Worm (Caenorhabditis elegans): Measurements from ENCODE around the gene T04G9.6.
A peak's percentile ranks its signal among the peaks of the same experiment; 100 is the strongest.

T04G9.6 gene

ce11 chrX:784853-785252 lies at the start of gene T04G9.6:
TSS of gene T04G9.6 (minus strand) at chrX:784953.
- TF ChIP-seq pbrm-1 (GFP tag; IDR thresholded peaks at IDR 0.05), result no peak
- TF ChIP-seq Y67H2A.10 (GFP tag; conservative IDR thresholded peaks at IDR 0.05), result no peak
- TF ChIP-seq ztf-28 (GFP tag; IDR thresholded peaks at IDR 0.05), result no peak
- no peak for TF ChIP-seq ceh-79 (tag; optimal IDR thresholded peaks at IDR 0.05)
- TF ChIP-seq ceh-100 (GFP tag; IDR thresholded peaks at IDR 0.05), result no peak
- no peak for TF ChIP-seq let-607 (tag; optimal IDR thresholded peaks at IDR 0.05)
- no peak for TF ChIP-seq K11D2.4 (GFP tag; IDR thresholded peaks at IDR 0.05)
- no peak for TF ChIP-seq nfya-2 (GFP tag; IDR thresholded peaks at IDR 0.05)
- no peak for TF ChIP-seq bed-2 (GFP tag; IDR thresholded peaks at IDR 0.05)
- no peak for TF ChIP-seq F39B2.1 (GFP tag; IDR thresholded peaks at IDR 0.05)
- no peak for TF ChIP-seq ZK185.1 (tag; optimal IDR thresholded peaks at IDR 0.05; ENCODE audit: poor library complexity, severe bottlenecking)
- TF ChIP-seq dpl-1 (GFP tag; optimal IDR thresholded peaks at IDR 0.05), result no peak
- no peak for TF ChIP-seq hlh-12 (tag; optimal IDR thresholded peaks at IDR 0.05)
- no peak for TF ChIP-seq somi-1 (GFP tag; optimal IDR thresholded peaks at IDR 0.05)
- no peak for TF ChIP-seq ama-1 (optimal IDR thresholded peaks at IDR 0.05)
- no peak for TF ChIP-seq ama-1 (GFP tag; optimal IDR thresholded peaks at IDR 0.05)
- no peak for TF ChIP-seq nhr-120 (GFP tag; IDR thresholded peaks at IDR 0.05)

ce11 chrX:834478-834877 lies 49.7 kb upstream of the T04G9.6 start, which contains the start of gene F39H12.1:
TSS of gene F39H12.1 (plus strand) at chrX:834778.
- TF ChIP-seq lsy-27 (tag; optimal IDR thresholded peaks at IDR 0.05; ENCODE audit: borderline replicate concordance, insufficient read depth) (no peak), mxl-1 (tag; optimal IDR thresholded peaks at IDR 0.05) (no peak), lir-1 (GFP tag; conservative IDR thresholded peaks at IDR 0.05) (no peak), fkh-3 (tag; optimal IDR thresholded peaks at IDR 0.05) (no peak), C17E4.6 (GFP tag; IDR thresholded peaks at IDR 0.05) (no peak), Y79H2A.3 (GFP tag; conservative IDR thresholded peaks at IDR 0.05) (no peak), ztf-22 (GFP tag; optimal IDR thresholded peaks at IDR 0.05) (no peak), ztf-6 (GFP tag; IDR thresholded peaks at IDR 0.05) (no peak)

- TF ChIP-seq T07F8.4 (tag; optimal IDR thresholded peaks at IDR 0.05), result no peak
- TF ChIP-seq lag-1 (GFP tag; IDR thresholded peaks at IDR 0.05), result no peak
- no peak for TF ChIP-seq mxl-1 (tag; optimal IDR thresholded peaks at IDR 0.05)
- no peak for TF ChIP-seq snpc-1.1 (tag; optimal IDR thresholded peaks at IDR 0.05; ENCODE audit: insufficient read depth)
- no peak for TF ChIP-seq egrh-3 (GFP tag; IDR thresholded peaks at IDR 0.05)
Observed at ce11 chrX:830185-830584, 45.4 kb upstream of the T04G9.6 start.

- no peak for TF ChIP-seq bed-2 (GFP tag; IDR thresholded peaks at IDR 0.05)
Observed at ce11 chrX:828603-829002, 43.9 kb upstream of the T04G9.6 start, which contains the start of gene wdr-54. TSS of gene wdr-54 (plus strand) at chrX:828903.

- TF ChIP-seq dpff-1 (tag; optimal IDR thresholded peaks at IDR 0.05) (no peak), snpc-3.4 (tag; optimal IDR thresholded peaks at IDR 0.05) (no peak), mel-28 (tag; optimal IDR thresholded peaks at IDR 0.05; ENCODE audit: borderline replicate concordance) (no peak), mes-4 (tag; optimal IDR thresholded peaks at IDR 0.05) (no peak), let-607 (tag; optimal IDR thresholded peaks at IDR 0.05) (peak in 1 of 2 experiments; percentile 1), pha-4 (tag; optimal IDR thresholded peaks at IDR 0.05) (no peak), ekl-4 (GFP tag; IDR thresholded peaks at IDR 0.05) (no peak), pbrm-1 (GFP tag; IDR thresholded peaks at IDR 0.05) (0 out of 2 replicates have a peak, but pooled peaks have one; percentile 29), hmg-1.2 (GFP tag; IDR thresholded peaks at IDR 0.05) (peak; percentile 82), Y53G8AR.9 (GFP tag; conservative IDR thresholded peaks at IDR 0.05) (no peak), F10E7.11 (tag; optimal IDR thresholded peaks at IDR 0.05) (no peak), ceh-27 (GFP tag; optimal IDR thresholded peaks at IDR 0.05) (peak; percentile 21), ZK185.1 (tag; optimal IDR thresholded peaks at IDR 0.05; ENCODE audit: poor library complexity, severe bottlenecking) (peak; percentile 39), tbp1 (GFP tag; optimal IDR thresholded peaks at IDR 0.05) (peak; percentile 4), hlh-26 (GFP tag; conservative IDR thresholded peaks at IDR 0.05) (no peak), gei-17 (GFP tag; optimal IDR thresholded peaks at IDR 0.05) (no peak), F57C9.4 (tag; optimal IDR thresholded peaks at IDR 0.05) (no peak)
Observed at ce11 chrX:827502-827901, 42.7 kb upstream of the T04G9.6 start.

All from whole organism, young adult.